Worm (Caenorhabditis elegans): ENCODE results near the gene ephx-1.

ephx-1 gene

ce11 chrII:3965665-3966416 is 38.9 kb upstream of the ephx-1 start:
- no peak; the same call in 1 of the 2 replicates for TF ChIP-seq flt-1 (GFP tag; IDR thresholded peaks at IDR 0.05)
- TF ChIP-seq tab-1 (GFP tag; IDR thresholded peaks at IDR 0.05), result no peak
- no peak for TF ChIP-seq T22C8.4 (GFP tag; IDR thresholded peaks at IDR 0.05)
- no peak for TF ChIP-seq cog-1 (tag; optimal IDR thresholded peaks at IDR 0.05)
- no peak for TF ChIP-seq ztf-29 (GFP tag; IDR thresholded peaks at IDR 0.05)
- no peak for TF ChIP-seq ztf-23 (GFP tag; IDR thresholded peaks at IDR 0.05)
- TF ChIP-seq ref-1 (GFP tag; conservative IDR thresholded peaks at IDR 0.05), result no peak
- TF ChIP-seq med-1 (GFP tag; optimal IDR thresholded peaks at IDR 0.05; ENCODE audit: insufficient read depth), result no peak
- TF ChIP-seq klf-2 (GFP tag; conservative IDR thresholded peaks at IDR 0.05), result no peak

ce11 chrII:3967061-3967460 is 37.7 kb upstream of the ephx-1 start:
- TF ChIP-seq tab-1 (GFP tag; IDR thresholded peaks at IDR 0.05) (no peak), flt-1 (GFP tag; IDR thresholded peaks at IDR 0.05) (no peak)

ce11 chrII:3968070-3968469 is 36.6 kb upstream of the ephx-1 start:
- TF ChIP-seq tab-1 (GFP tag; IDR thresholded peaks at IDR 0.05) (0 out of 2 replicates have a peak, but pooled peaks have one; percentile 11), ztf-29 (GFP tag; IDR thresholded peaks at IDR 0.05) (no peak)

ce11 chrII:3968808-3969207 is 35.9 kb upstream of the ephx-1 start:
- TF ChIP-seq T22C8.4 (GFP tag; IDR thresholded peaks at IDR 0.05) (no peak), med-1 (GFP tag; optimal IDR thresholded peaks at IDR 0.05; ENCODE audit: insufficient read depth) (no peak), klf-2 (GFP tag; conservative IDR thresholded peaks at IDR 0.05) (no peak), tab-1 (GFP tag; IDR thresholded peaks at IDR 0.05) (no peak), cog-1 (tag; optimal IDR thresholded peaks at IDR 0.05) (no peak), ztf-29 (GFP tag; IDR thresholded peaks at IDR 0.05) (no peak), ztf-23 (GFP tag; IDR thresholded peaks at IDR 0.05) (no peak), flt-1 (GFP tag; IDR thresholded peaks at IDR 0.05) (no peak), ref-1 (GFP tag; conservative IDR thresholded peaks at IDR 0.05) (no peak)

- no peak for TF ChIP-seq klf-2 (GFP tag; conservative IDR thresholded peaks at IDR 0.05)
- no peak for TF ChIP-seq med-1 (GFP tag; optimal IDR thresholded peaks at IDR 0.05; ENCODE audit: insufficient read depth)
- no peak for TF ChIP-seq flt-1 (GFP tag; IDR thresholded peaks at IDR 0.05)
- no peak for TF ChIP-seq tab-1 (GFP tag; IDR thresholded peaks at IDR 0.05)
- TF ChIP-seq T22C8.4 (GFP tag; IDR thresholded peaks at IDR 0.05), result no peak
- no peak for TF ChIP-seq ztf-23 (GFP tag; IDR thresholded peaks at IDR 0.05)
- no peak for TF ChIP-seq ref-1 (GFP tag; conservative IDR thresholded peaks at IDR 0.05)
- no peak for TF ChIP-seq ztf-29 (GFP tag; IDR thresholded peaks at IDR 0.05)
- TF ChIP-seq cog-1 (tag; optimal IDR thresholded peaks at IDR 0.05), result no peak
Measured at ce11 chrII:3972153-3972552, 32.6 kb upstream of the ephx-1 start, which contains the start of gene K10G6.9. Gene K10G6.9 (plus strand): TSS chrII:3972262.

ce11 chrII:3974953-3975352 is 29.8 kb upstream of the ephx-1 start, which contains the start of gene cank-26:
Gene cank-26 (minus strand): TSS chrII:3975065.
- TF ChIP-seq ref-1 (GFP tag; conservative IDR thresholded peaks at IDR 0.05) (no peak), T22C8.4 (GFP tag; IDR thresholded peaks at IDR 0.05) (no peak), tab-1 (GFP tag; IDR thresholded peaks at IDR 0.05) (no peak), cog-1 (tag; optimal IDR thresholded peaks at IDR 0.05) (peak; percentile 32)

- TF ChIP-seq med-1 (GFP tag; optimal IDR thresholded peaks at IDR 0.05; ENCODE audit: insufficient read depth) (no peak), klf-2 (GFP tag; conservative IDR thresholded peaks at IDR 0.05) (no peak), ztf-23 (GFP tag; IDR thresholded peaks at IDR 0.05) (no peak), ztf-29 (GFP tag; IDR thresholded peaks at IDR 0.05) (no peak), tab-1 (GFP tag; IDR thresholded peaks at IDR 0.05) (no peak), T22C8.4 (GFP tag; IDR thresholded peaks at IDR 0.05) (no peak), flt-1 (GFP tag; IDR thresholded peaks at IDR 0.05) (no peak), ref-1 (GFP tag; conservative IDR thresholded peaks at IDR 0.05) (no peak)
Measured at ce11 chrII:3975942-3976341, 28.8 kb upstream of the ephx-1 start, which contains the start of gene dos-2. Gene dos-2 (plus strand): TSS chrII:3976242.

- TF ChIP-seq cog-1 (tag; optimal IDR thresholded peaks at IDR 0.05) (no peak), ref-1 (GFP tag; conservative IDR thresholded peaks at IDR 0.05) (no peak), tab-1 (GFP tag; IDR thresholded peaks at IDR 0.05) (no peak), ztf-29 (GFP tag; IDR thresholded peaks at IDR 0.05) (no peak), klf-2 (GFP tag; conservative IDR thresholded peaks at IDR 0.05) (no peak), T22C8.4 (GFP tag; IDR thresholded peaks at IDR 0.05) (no peak), ztf-23 (GFP tag; IDR thresholded peaks at IDR 0.05) (no peak), med-1 (GFP tag; optimal IDR thresholded peaks at IDR 0.05; ENCODE audit: insufficient read depth) (no peak), flt-1 (GFP tag; IDR thresholded peaks at IDR 0.05) (no peak)
Measured at ce11 chrII:3978198-3978597, 26.5 kb upstream of the ephx-1 start.

- TF ChIP-seq klf-2 (GFP tag; conservative IDR thresholded peaks at IDR 0.05) (no peak), T22C8.4 (GFP tag; IDR thresholded peaks at IDR 0.05) (no peak), ztf-29 (GFP tag; IDR thresholded peaks at IDR 0.05) (no peak), ztf-23 (GFP tag; IDR thresholded peaks at IDR 0.05) (no peak), ref-1 (GFP tag; conservative IDR thresholded peaks at IDR 0.05) (no peak), med-1 (GFP tag; optimal IDR thresholded peaks at IDR 0.05; ENCODE audit: insufficient read depth) (no peak), flt-1 (GFP tag; IDR thresholded peaks at IDR 0.05) (no peak), cog-1 (tag; optimal IDR thresholded peaks at IDR 0.05) (no peak), tab-1 (GFP tag; IDR thresholded peaks at IDR 0.05) (no peak)
Measured at ce11 chrII:3980373-3980772, 24.3 kb upstream of the ephx-1 start.

ce11 chrII:3982313-3982712 is 22.4 kb upstream of the ephx-1 start, which contains the start of gene lin-31:
Gene lin-31 (plus strand): TSS chrII:3982549.
- TF ChIP-seq ztf-23 (GFP tag; IDR thresholded peaks at IDR 0.05) (no peak), flt-1 (GFP tag; IDR thresholded peaks at IDR 0.05) (no peak), ztf-29 (GFP tag; IDR thresholded peaks at IDR 0.05) (no peak)

All from whole organism, midembryonic.